Worm (Caenorhabditis elegans) whole organism, late embryonic: Measurements from ENCODE around the gene rps-8.

Experiments
- C08G9.2 ChIP-seq: sonication (generic microtip); optimal IDR thresholded peaks from 2 replicates; lab custom pipeline; 2016; ENCODE audit warnings: mild to moderate bottlenecking, missing genetic modification characterization, moderate library complexity, missing compliant biosample characterization
- C38D4.7 ChIP-seq: fragments of 200-800 bp; sonication (Bioruptor generic); optimal IDR thresholded peaks from 2 replicates; lab custom pipeline; 2018; ENCODE audit warnings: mild to moderate bottlenecking, missing genetic modification characterization, moderate library complexity, missing compliant biosample characterization
- F13H6.1 ChIP-seq: sonication (generic microtip); optimal IDR thresholded peaks from 2 replicates; lab custom pipeline; 2016; ENCODE audit warnings: missing genetic modification characterization, missing compliant biosample characterization
- K09A11.1 ChIP-seq: sonication (generic microtip); optimal IDR thresholded peaks from 2 replicates; lab custom pipeline; 2017; ENCODE audit warnings: antibody characterized with exemption, mild to moderate bottlenecking, missing genetic modification characterization, missing compliant biosample characterization; ENCODE audit not compliant: insufficient read depth
- Y22D7AL.16 ChIP-seq: sonication (generic microtip); optimal IDR thresholded peaks from 2 replicates; lab custom pipeline; 2016; ENCODE audit warnings: missing genetic modification characterization, missing compliant biosample characterization
- ama-1 ChIP-seq: fragments of 150-350 bp; optimal IDR thresholded peaks from 2 replicates; lab custom pipeline; 2014
- ceh-14 ChIP-seq: sonication (generic microtip); optimal IDR thresholded peaks from 2 replicates; lab custom pipeline; 2016; ENCODE audit warnings: missing genotype, missing genetic modification characterization, missing compliant biosample characterization
- ceh-18 ChIP-seq: sonication (generic microtip); optimal IDR thresholded peaks from 2 replicates; lab custom pipeline; 2016; ENCODE audit warnings: missing genetic modification characterization, missing compliant biosample characterization
- ceh-19 ChIP-seq: fragments of 200-800 bp; sonication (Bioruptor generic); optimal IDR thresholded peaks from 2 replicates; lab custom pipeline; 2018; ENCODE audit warnings: mild to moderate bottlenecking, missing genetic modification characterization, missing compliant biosample characterization
- ceh-2 ChIP-seq: sonication (generic microtip); optimal IDR thresholded peaks from 2 replicates; lab custom pipeline; 2016; ENCODE audit warnings: missing genotype, missing genetic modification characterization, missing compliant biosample characterization
- ceh-22 ChIP-seq: sonication (generic microtip); optimal IDR thresholded peaks from 2 replicates; lab custom pipeline; 2017; ENCODE audit warnings: missing biosample characterization, missing genetic modification characterization
- ceh-30 ChIP-seq: fragments of 150-350 bp; optimal IDR thresholded peaks from 2 replicates; lab custom pipeline; 2014; ENCODE audit warnings: missing biosample characterization, missing genetic modification characterization
- ceh-31 ChIP-seq: sonication (generic microtip); optimal IDR thresholded peaks from 2 replicates; lab custom pipeline; 2016; ENCODE audit warnings: missing genetic modification characterization, missing compliant biosample characterization
- ceh-48 ChIP-seq: sonication (generic microtip); optimal IDR thresholded peaks from 2 replicates; lab custom pipeline; 2016; ENCODE audit warnings: missing genetic modification characterization, inconsistent platforms, missing compliant biosample characterization
- ceh-9 ChIP-seq: sonication (generic microtip); optimal IDR thresholded peaks from 2 replicates; lab custom pipeline; 2016; ENCODE audit warnings: mild to moderate bottlenecking, missing genetic modification characterization, inconsistent platforms, missing compliant biosample characterization
- che-1 ChIP-seq: sonication (generic microtip); optimal IDR thresholded peaks from 2 replicates; lab custom pipeline; 2016; ENCODE audit warnings: mild to moderate bottlenecking, missing genetic modification characterization, missing compliant biosample characterization
- dve-1 ChIP-seq: sonication (generic microtip); optimal IDR thresholded peaks from 2 replicates; lab custom pipeline; 2017; ENCODE audit warnings: antibody characterized with exemption, mild to moderate bottlenecking, missing genetic modification characterization, missing compliant biosample characterization
- elt-4 ChIP-seq: sonication (generic microtip); optimal IDR thresholded peaks from 2 replicates; lab custom pipeline; 2016; ENCODE audit warnings: missing genetic modification characterization, missing compliant biosample characterization
- ets-4 ChIP-seq: sonication (generic microtip); optimal IDR thresholded peaks from 2 replicates; lab custom pipeline; 2016; ENCODE audit warnings: missing genetic modification characterization, missing compliant biosample characterization
- fkh-10 ChIP-seq: fragments of 150-350 bp; optimal IDR thresholded peaks from 2 replicates; lab custom pipeline; 2014; ENCODE audit warnings: missing biosample characterization, missing genetic modification reagents, missing genetic modification characterization
- hlh-15 ChIP-seq: sonication (generic microtip); optimal IDR thresholded peaks from 2 replicates; lab custom pipeline; 2016; ENCODE audit warnings: missing genetic modification characterization, missing compliant biosample characterization
- hlh-30 ChIP-seq: sonication (generic microtip); optimal IDR thresholded peaks from 2 replicates; lab custom pipeline; 2017; ENCODE audit warnings: antibody characterized with exemption, missing genetic modification characterization, missing compliant biosample characterization; ENCODE audit not compliant: insufficient read depth
- hlh-6 ChIP-seq: sonication (generic microtip); optimal IDR thresholded peaks from 2 replicates; lab custom pipeline; 2016; ENCODE audit warnings: missing genotype, missing genetic modification characterization, missing compliant biosample characterization
- lim-6 ChIP-seq: sonication (generic microtip); optimal IDR thresholded peaks from 2 replicates; lab custom pipeline; 2016; ENCODE audit warnings: missing genetic modification characterization, missing compliant biosample characterization
- madf-2 ChIP-seq: sonication (generic microtip); optimal IDR thresholded peaks from 2 replicates; lab custom pipeline; 2017; ENCODE audit warnings: missing genetic modification characterization, missing compliant biosample characterization
- mec-3 ChIP-seq: sonication (generic microtip); optimal IDR thresholded peaks from 2 replicates; lab custom pipeline; 2016; ENCODE audit warnings: borderline replicate concordance, missing genetic modification characterization, missing compliant biosample characterization
- nhr-232 ChIP-seq: sonication (generic microtip); optimal IDR thresholded peaks from 2 replicates; lab custom pipeline; 2016; ENCODE audit warnings: missing genetic modification characterization, missing compliant biosample characterization
- npax-4 ChIP-seq: sonication (generic microtip); optimal IDR thresholded peaks from 2 replicates; lab custom pipeline; 2016; ENCODE audit warnings: missing genetic modification characterization, missing compliant biosample characterization
- odd-2 ChIP-seq: sonication (generic microtip); optimal IDR thresholded peaks from 2 replicates; lab custom pipeline; 2017; ENCODE audit warnings: antibody characterized with exemption, mild to moderate bottlenecking, missing genetic modification characterization, missing compliant biosample characterization
- pax-1 ChIP-seq: fragments of 150-350 bp; optimal IDR thresholded peaks from 2 replicates; lab custom pipeline; 2014; ENCODE audit warnings: missing biosample characterization, missing genetic modification characterization
- pha-2 ChIP-seq: sonication (generic microtip); optimal IDR thresholded peaks from 2 replicates; lab custom pipeline; 2017; ENCODE audit warnings: mild to moderate bottlenecking, missing genetic modification characterization, missing compliant biosample characterization
- pros-1 ChIP-seq: fragments of 150-350 bp; optimal IDR thresholded peaks from 2 replicates; lab custom pipeline; 2014; ENCODE audit warnings: missing biosample characterization, missing genetic modification reagents, missing genetic modification characterization
- ref-2 ChIP-seq: sonication (generic microtip); optimal IDR thresholded peaks from 2 replicates; lab custom pipeline; 2016; ENCODE audit warnings: missing genetic modification characterization, missing compliant biosample characterization
- rnt-1 ChIP-seq: sonication (generic microtip); optimal IDR thresholded peaks from 2 replicates; lab custom pipeline; 2016; ENCODE audit warnings: missing genetic modification characterization, missing compliant biosample characterization
- sox-2 ChIP-seq: fragments of 200-800 bp; sonication (Bioruptor generic); IDR thresholded peaks from 2 replicates; pipeline ENCODE4 v1.3.6; 2022; ENCODE audit warnings: missing genetic modification reagents, missing genetic modification characterization, missing compliant biosample characterization
- sox-4 ChIP-seq: sonication (generic microtip); optimal IDR thresholded peaks from 2 replicates; lab custom pipeline; 2017; ENCODE audit warnings: mild to moderate bottlenecking, missing genetic modification characterization, inconsistent platforms, missing compliant biosample characterization
- syd-9 ChIP-seq: sonication (generic microtip); optimal IDR thresholded peaks from 2 replicates; lab custom pipeline; 2016; ENCODE audit warnings: mild to moderate bottlenecking, missing genetic modification characterization, moderate library complexity, missing compliant biosample characterization
- ttx-3 ChIP-seq: sonication (generic microtip); optimal IDR thresholded peaks from 2 replicates; lab custom pipeline; 2016; ENCODE audit warnings: missing genetic modification reagents, missing genetic modification characterization, missing compliant biosample characterization
- zip-5 ChIP-seq: sonication (generic microtip); optimal IDR thresholded peaks from 2 replicates; lab custom pipeline; 2016; ENCODE audit warnings: missing genetic modification characterization, missing compliant biosample characterization
- ztf-16 ChIP-seq: sonication (generic microtip); optimal IDR thresholded peaks from 2 replicates; lab custom pipeline; 2017; ENCODE audit warnings: missing genetic modification characterization, missing compliant biosample characterization

rps-8 gene

DNA sequence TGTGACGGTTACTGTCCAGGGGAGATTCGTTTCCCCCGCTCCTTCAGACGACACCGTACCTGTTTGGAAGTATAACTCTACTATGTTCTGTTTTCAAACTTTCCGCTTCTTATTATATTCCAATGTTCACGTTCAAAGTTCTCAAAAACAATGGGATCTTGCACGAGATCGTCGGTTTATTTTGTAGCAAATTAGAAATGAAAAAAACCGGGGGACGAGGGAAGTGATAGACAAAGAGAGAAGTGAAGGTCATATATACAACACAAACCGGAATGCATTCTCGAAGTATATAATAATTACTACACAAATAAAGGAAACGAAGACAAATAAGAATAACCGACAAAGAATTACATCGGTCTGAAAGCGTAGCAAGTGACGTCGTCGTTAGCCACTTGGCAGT is 4.0 kb downstream of the rps-8 start:
- TF ChIP-seq ets-4 (tag; lab: Kevin White, UChicago) (no peak), C08G9.2 (tag; lab: Kevin White, UChicago) (no peak)

DNA sequence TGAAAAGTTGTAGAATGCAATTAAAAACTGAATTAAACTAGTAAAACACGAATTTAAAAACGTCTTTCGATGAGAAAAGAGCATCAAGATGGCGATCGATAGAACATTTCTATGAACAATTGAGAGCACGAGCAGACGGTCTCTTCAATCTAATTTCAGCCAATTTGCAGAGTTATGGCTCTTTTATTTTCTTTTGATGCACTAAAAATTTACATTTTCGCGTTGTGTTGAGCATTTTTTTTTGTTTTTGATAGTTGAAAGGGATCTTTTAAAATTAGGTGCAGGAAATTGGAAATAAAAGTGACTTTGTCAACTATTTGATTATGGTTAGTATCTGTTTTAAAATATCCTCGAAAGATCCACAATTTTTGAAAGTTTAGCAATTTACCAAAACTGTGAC is 4.7 kb downstream of the rps-8 start, which contains the start of gene F42C5.6:
Gene F42C5.6 (minus strand): TSS at position 101 of the 400 bp plus-strand sequence.
- TF ChIP-seq sox-2 (GFP tag; lab: Robert Waterston, UW): no peak
- TF ChIP-seq mec-3 (tag; lab: Kevin White, UChicago): no peak
- no peak for TF ChIP-seq ttx-3 (tag; lab: Kevin White, UChicago)
- no peak for TF ChIP-seq lim-6
- no peak for TF ChIP-seq ama-1 (lab: Kevin White, UChicago)
- no peak for TF ChIP-seq ceh-14 (tag; lab: Kevin White, UChicago)
- TF ChIP-seq rnt-1 (tag; lab: Kevin White, UChicago): no peak
- no peak for TF ChIP-seq C08G9.2 (tag; lab: Kevin White, UChicago)
- no peak for TF ChIP-seq nhr-232 (tag; lab: Kevin White, UChicago)
- no peak for TF ChIP-seq ceh-9 (tag; lab: Kevin White, UChicago)
- TF ChIP-seq hlh-6: no peak
- TF ChIP-seq pros-1 (tag; lab: Kevin White, UChicago): no peak
- no peak for TF ChIP-seq che-1
- no peak for TF ChIP-seq ref-2 (tag; lab: Kevin White, UChicago)
- no peak for TF ChIP-seq F13H6.1 (tag; lab: Kevin White, UChicago)
- TF ChIP-seq fkh-10: no peak
- TF ChIP-seq ceh-30 (tag; lab: Kevin White, UChicago): no peak

DNA sequence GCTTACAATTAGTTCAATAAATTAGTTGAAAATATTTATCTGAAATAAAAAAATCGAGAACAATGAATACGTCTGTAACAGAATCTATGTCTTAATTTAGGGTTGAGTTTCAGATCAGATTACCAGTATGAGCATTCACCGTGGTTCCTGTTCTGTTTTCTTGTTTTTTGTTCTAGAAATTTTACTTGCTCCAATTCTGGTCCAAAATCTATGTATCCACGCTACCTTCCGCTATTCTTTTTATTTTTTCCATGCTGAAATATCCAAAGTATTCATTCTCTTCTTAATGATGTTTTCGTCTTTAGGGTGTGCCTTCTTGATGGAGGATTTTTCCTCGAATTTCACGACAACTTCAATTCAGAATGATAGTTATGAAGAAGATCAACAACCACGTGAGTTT is 8.3 kb downstream of the rps-8 start, which contains the start of gene npr-27:
Gene npr-27 (plus strand): TSS at position 301 of the 400 bp plus-strand sequence.
- TF ChIP-seq zip-5 (tag; lab: Kevin White, UChicago) (no peak), ceh-18 (no peak), K09A11.1 (tag; lab: Kevin White, UChicago) (no peak), syd-9 (tag; lab: Kevin White, UChicago) (no peak), sox-4 (no peak), madf-2 (no peak), ceh-2 (tag; lab: Kevin White, UChicago) (no peak), ceh-19 (no peak), hlh-15 (tag; lab: Kevin White, UChicago) (no peak), ztf-16 (tag; lab: Kevin White, UChicago) (no peak), pax-1 (tag; lab: Kevin White, UChicago) (no peak), ceh-22 (tag; lab: Kevin White, UChicago) (no peak), ceh-30 (tag; lab: Kevin White, UChicago) (no peak), odd-2 (tag; lab: Kevin White, UChicago) (no peak), dve-1 (tag; lab: Kevin White, UChicago) (no peak), ceh-14 (tag; lab: Kevin White, UChicago) (no peak), elt-4 (tag; lab: Kevin White, UChicago) (no peak), npax-4 (no peak), Y22D7AL.16 (no peak)

DNA sequence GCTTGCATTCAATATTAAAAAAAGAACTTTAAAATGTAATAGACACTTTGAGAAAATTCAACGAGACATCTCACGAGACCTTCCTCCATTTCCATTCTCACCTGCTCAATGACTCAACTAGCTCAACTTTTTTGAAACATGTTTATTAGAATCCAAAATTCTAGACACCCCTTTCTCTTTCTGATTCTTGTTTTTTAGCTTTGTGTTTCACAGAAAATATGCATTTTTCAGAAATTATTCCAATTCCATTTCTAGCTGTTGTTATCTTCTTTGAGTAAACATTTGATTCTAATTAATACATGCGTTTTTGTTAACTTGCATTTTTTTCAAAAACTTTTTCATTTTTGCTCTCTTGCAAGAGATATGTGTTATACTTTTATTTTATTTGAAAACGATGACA is 12.2 kb downstream of the rps-8 start:
- no peak for TF ChIP-seq hlh-30 (tag; lab: Kevin White, UChicago)
- no peak for TF ChIP-seq F13H6.1 (tag; lab: Kevin White, UChicago)
- TF ChIP-seq rnt-1 (tag; lab: Kevin White, UChicago): no peak
- TF ChIP-seq zip-5 (tag; lab: Kevin White, UChicago): no peak
- TF ChIP-seq pha-2: no peak
- TF ChIP-seq ttx-3 (tag; lab: Kevin White, UChicago): no peak
- no peak for TF ChIP-seq C38D4.7 (GFP tag; lab: Kevin White, UChicago)
- no peak for TF ChIP-seq ceh-30 (tag; lab: Kevin White, UChicago)
- no peak for TF ChIP-seq ceh-31
- TF ChIP-seq ceh-48: no peak
